Worm (Caenorhabditis elegans) whole organism, young adult: Measurements from ENCODE around the gene ppk-2.

ENCODE experiments used
- C06A6.2 ChIP-seq: fragments of 200-800 bp; sonication (Bioruptor generic); conservative IDR thresholded peaks from 2 replicates; pipeline ENCODE4 v1.3.6; 2022; ENCODE audit warnings: missing genetic modification characterization, missing compliant biosample characterization
- F37B4.10 ChIP-seq: fragments of 200-800 bp; sonication (Bioruptor generic); IDR thresholded peaks from 2 replicates; pipeline ENCODE4 v1.3.6; 2022; ENCODE audit warnings: missing genetic modification characterization, missing compliant biosample characterization
- F55B11.4 ChIP-seq: sonication (generic microtip); optimal IDR thresholded peaks from 2 replicates; lab custom pipeline; 2016; ENCODE audit warnings: missing compliant biosample characterization, missing genetic modification characterization, borderline replicate concordance; ENCODE audit not compliant: insufficient read depth
- Y79H2A.3 ChIP-seq: fragments of 200-800 bp; sonication (Bioruptor generic); conservative IDR thresholded peaks from 2 replicates; pipeline ENCODE4 v1.3.6; 2022; ENCODE audit warnings: missing genetic modification reagents, missing genetic modification characterization, missing compliant biosample characterization
- ZK185.1 ChIP-seq: sonication (generic microtip); optimal IDR thresholded peaks from 2 replicates; lab custom pipeline; 2016; ENCODE audit warnings: mild to moderate bottlenecking, missing genetic modification characterization, missing compliant biosample characterization; ENCODE audit not compliant: poor library complexity, severe bottlenecking
- akir-1 ChIP-seq: fragments of 200-800 bp; sonication (Bioruptor generic); optimal IDR thresholded peaks from 2 replicates; lab custom pipeline; 2018; ENCODE audit warnings: mild to moderate bottlenecking, missing genetic modification characterization, moderate library complexity, missing compliant biosample characterization
- ama-1 ChIP-seq, 3 experiments: fragments of 150-350 bp in 1 of 3; sonication (generic microtip) in 2 of 3; optimal IDR thresholded peaks; 2 replicates each; lab custom pipeline; 2014 to 2018; ENCODE audit warnings: missing biosample characterization in 2 of 3, missing genetic modification characterization in 2 of 3, missing genetic modification reagents in 2 of 3
- attf-3 ChIP-seq: fragments of 200-800 bp; sonication (Bioruptor generic); conservative IDR thresholded peaks from 2 replicates; pipeline ENCODE4 v1.3.6; 2022; ENCODE audit warnings: missing genetic modification reagents, missing genetic modification characterization, missing compliant biosample characterization
- bed-1 ChIP-seq: fragments of 200-800 bp; sonication (Bioruptor generic); IDR thresholded peaks from 2 replicates; pipeline ENCODE4 v1.3.6; 2022; ENCODE audit warnings: missing genetic modification reagents, missing genetic modification characterization, missing compliant biosample characterization
- bed-2 ChIP-seq: fragments of 200-800 bp; sonication (Bioruptor generic); IDR thresholded peaks from 2 replicates; pipeline ENCODE4 v1.3.6; 2022; ENCODE audit warnings: missing genetic modification reagents, missing genetic modification characterization, missing compliant biosample characterization
- ccch-3 ChIP-seq: fragments of 200-800 bp; sonication (Bioruptor generic); optimal IDR thresholded peaks from 2 replicates; lab custom pipeline; 2018; ENCODE audit warnings: mild to moderate bottlenecking, missing genetic modification characterization, missing compliant biosample characterization
- cebp-2 ChIP-seq: fragments of 200-800 bp; sonication (Bioruptor generic); IDR thresholded peaks from 2 replicates; pipeline ENCODE4 v1.3.6; 2022; ENCODE audit warnings: missing genetic modification characterization, missing compliant biosample characterization
- ceh-100 ChIP-seq: fragments of 200-800 bp; sonication (Bioruptor generic); IDR thresholded peaks from 2 replicates; pipeline ENCODE4 v1.3.6; 2022; ENCODE audit warnings: missing genetic modification reagents, missing genetic modification characterization, missing compliant biosample characterization
- ceh-79 ChIP-seq: sonication (generic microtip); optimal IDR thresholded peaks from 2 replicates; lab custom pipeline; 2017; ENCODE audit warnings: mild to moderate bottlenecking, missing genetic modification characterization, missing compliant biosample characterization
- efl-1 ChIP-seq: fragments of 150-350 bp; optimal IDR thresholded peaks from 2 replicates; lab custom pipeline; 2014; ENCODE audit warnings: missing biosample characterization, missing genetic modification reagents, missing genetic modification characterization
- egl-18 ChIP-seq: fragments of 200-800 bp; sonication (Bioruptor generic); IDR thresholded peaks from 2 replicates; pipeline ENCODE4 v1.3.6; 2022; ENCODE audit warnings: missing genetic modification reagents, missing genetic modification characterization, missing compliant biosample characterization
- him-1 ChIP-seq: sonication (generic microtip); optimal IDR thresholded peaks from 2 replicates; lab custom pipeline; 2016; ENCODE audit warnings: missing genotype, missing genetic modification reagents, missing genetic modification characterization, missing compliant biosample characterization
- hmg-20 ChIP-seq: fragments of 200-800 bp; sonication (Bioruptor generic); IDR thresholded peaks from 2 replicates; pipeline ENCODE4 v1.3.6; 2022; ENCODE audit warnings: missing genetic modification reagents, missing genetic modification characterization, missing compliant biosample characterization
- lin-54 ChIP-seq: fragments of 200-800 bp; sonication (Bioruptor generic); optimal IDR thresholded peaks from 2 replicates; lab custom pipeline; 2018; ENCODE audit warnings: mild to moderate bottlenecking, missing genetic modification characterization, missing compliant biosample characterization
- lsy-27 ChIP-seq: sonication (generic microtip); optimal IDR thresholded peaks from 2 replicates; lab custom pipeline; 2017; ENCODE audit warnings: missing genetic modification characterization, mild to moderate bottlenecking, missing compliant biosample characterization, antibody characterized with exemption, missing genotype, borderline replicate concordance; ENCODE audit not compliant: insufficient read depth
- madf-3 ChIP-seq: fragments of 200-800 bp; sonication (Bioruptor generic); IDR thresholded peaks from 2 replicates; pipeline ENCODE4 v1.3.6; 2022; ENCODE audit warnings: missing genetic modification reagents, missing genetic modification characterization, missing compliant biosample characterization
- madf-8 ChIP-seq: fragments of 200-800 bp; sonication (Bioruptor generic); conservative IDR thresholded peaks from 2 replicates; pipeline ENCODE4 v1.3.6; 2022; ENCODE audit warnings: missing genetic modification reagents, missing genetic modification characterization, missing compliant biosample characterization
- mel-28 ChIP-seq: sonication (generic microtip); optimal IDR thresholded peaks from 2 replicates; lab custom pipeline; 2016; ENCODE audit warnings: borderline replicate concordance, mild to moderate bottlenecking, missing genetic modification characterization, missing compliant biosample characterization
- nhr-80 ChIP-seq: sonication (generic microtip); optimal IDR thresholded peaks from 2 replicates; lab custom pipeline; 2016; ENCODE audit warnings: missing genetic modification characterization, missing compliant biosample characterization
- pbrm-1 ChIP-seq: fragments of 200-800 bp; sonication (Bioruptor generic); IDR thresholded peaks from 2 replicates; pipeline ENCODE4 v1.3.6; 2022; ENCODE audit warnings: missing genetic modification reagents, missing genetic modification characterization, missing compliant biosample characterization
- rec-8 ChIP-seq, 2 experiments: sonication (generic microtip); optimal IDR thresholded peaks; 2 replicates each; lab custom pipeline; 2016; ENCODE audit warnings: mild to moderate bottlenecking in 2 of 2, missing genetic modification characterization in 2 of 2, missing genetic modification reagents in 2 of 2, missing genotype in 2 of 2, missing biosample characterization in 1 of 2, missing compliant biosample characterization in 1 of 2, moderate library complexity in 1 of 2
- sdz-38 ChIP-seq: sonication (generic microtip); optimal IDR thresholded peaks from 2 replicates; lab custom pipeline; 2016; ENCODE audit warnings: missing genotype, missing genetic modification characterization, missing compliant biosample characterization
- snpc-4 ChIP-seq, 5 experiments: fragments of 150-350 bp in 1 of 5; sonication (generic microtip) in 4 of 5; optimal IDR thresholded peaks; 2 replicates each; lab custom pipeline; 2014 to 2018; ENCODE audit warnings: missing genetic modification characterization in 5 of 5, missing biosample characterization in 3 of 5, antibody characterized with exemption in 2 of 5, mild to moderate bottlenecking in 2 of 5, missing compliant biosample characterization in 2 of 5, missing genotype in 2 of 5, moderate library complexity in 2 of 5, missing genetic modification reagents in 1 of 5
- tbp1 ChIP-seq: fragments of 200-800 bp; sonication (Bioruptor generic); optimal IDR thresholded peaks from 2 replicates; lab custom pipeline; 2018; ENCODE audit warnings: mild to moderate bottlenecking, missing genetic modification characterization, missing compliant biosample characterization
- unc-130 ChIP-seq: sonication (generic microtip); optimal IDR thresholded peaks from 2 replicates; lab custom pipeline; 2016; ENCODE audit warnings: missing genetic modification reagents, missing genetic modification characterization, missing compliant biosample characterization
- xnd-1 ChIP-seq: sonication (generic microtip); optimal IDR thresholded peaks from 2 replicates; lab custom pipeline; 2016; ENCODE audit warnings: missing genotype, missing genetic modification reagents, missing genetic modification characterization, missing compliant biosample characterization
- ztf-3 ChIP-seq: fragments of 200-800 bp; sonication (Bioruptor generic); optimal IDR thresholded peaks from 2 replicates; lab custom pipeline; 2018; ENCODE audit warnings: mild to moderate bottlenecking, missing genetic modification characterization, missing compliant biosample characterization

The ppk-2 gene

DNA sequence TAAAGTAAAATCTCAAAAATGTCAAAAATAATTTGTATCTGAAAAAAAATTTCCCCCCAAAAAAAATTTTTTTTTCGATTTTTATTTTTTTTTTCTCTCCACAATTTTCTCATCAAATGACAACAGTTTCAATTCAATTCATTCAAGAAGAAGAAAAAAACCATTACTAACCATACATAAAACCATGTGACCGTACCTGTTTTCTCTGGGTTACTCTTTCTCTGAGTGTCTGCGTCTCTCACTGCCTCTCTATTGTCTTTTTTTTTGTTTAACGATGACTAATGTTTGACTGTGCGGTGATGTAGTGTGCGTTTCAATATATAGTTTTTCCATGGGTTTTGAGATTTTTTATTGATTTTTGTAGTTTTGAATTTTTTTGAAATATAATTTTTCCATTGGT, 11.4 kb upstream of the ppk-2 start (continued):
- TF ChIP-seq lin-54 (GFP tag; lab: Kevin White, UChicago) (peak; percentile 7), ccch-3 (GFP tag; lab: Kevin White, UChicago) (no peak), C06A6.2 (GFP tag; lab: Robert Waterston, UW) (no peak), bed-2 (GFP tag; lab: Robert Waterston, UW) (no peak)

DNA sequence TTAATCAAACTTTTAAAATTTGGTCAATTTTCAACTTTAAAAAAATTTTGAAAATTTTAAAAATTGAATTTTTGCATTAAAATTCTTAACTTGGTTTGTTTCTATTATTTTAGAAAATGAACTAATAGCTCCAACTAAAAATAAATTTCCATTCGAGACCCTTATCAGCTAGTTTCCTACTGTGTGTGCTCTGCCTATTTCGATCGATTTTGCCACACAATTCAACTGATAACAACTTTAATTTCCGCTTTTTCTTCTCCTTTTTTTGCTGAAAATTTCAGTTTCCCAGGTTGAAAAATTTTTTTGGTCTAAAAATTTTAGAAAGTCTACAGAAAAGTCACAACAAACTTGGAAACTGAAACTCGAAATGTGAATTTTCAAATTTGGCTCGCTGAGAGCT, 10.7 kb upstream of the ppk-2 start:
- TF ChIP-seq nhr-80 (peak; percentile 30), egl-18 (GFP tag; lab: Robert Waterston, UW) (no peak), mel-28 (no peak)

DNA sequence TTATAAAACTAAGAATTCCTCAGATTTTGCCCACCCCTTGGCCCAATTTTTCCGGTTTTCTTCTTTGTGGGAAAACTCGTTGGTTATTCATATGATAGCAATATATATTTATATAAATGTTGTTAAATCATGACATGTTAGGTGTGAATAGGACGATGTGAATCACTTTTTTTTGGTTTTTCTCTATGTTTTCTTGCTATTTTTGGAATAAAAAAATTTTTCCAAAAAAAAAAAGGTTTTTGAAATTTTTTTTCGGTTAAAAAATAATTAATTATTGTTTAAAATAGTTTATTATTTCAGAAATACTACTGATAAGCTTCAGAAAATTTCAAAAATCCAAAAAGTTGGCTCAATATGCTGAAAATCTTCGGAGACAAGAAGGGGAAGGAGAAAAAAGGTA, 9.7 kb upstream of the ppk-2 start, which contains the start of gene Y48G9A.9:
TSS of gene Y48G9A.9 (plus strand) at position 301 of the 400 bp plus-strand sequence.
- TF ChIP-seq F37B4.10 (GFP tag; lab: Robert Waterston, UW) = no peak
- TF ChIP-seq attf-3 (GFP tag; lab: Robert Waterston, UW) = no peak
- no peak for TF ChIP-seq mel-28
- no peak for TF ChIP-seq madf-8 (GFP tag; lab: Robert Waterston, UW)
- no peak for TF ChIP-seq rec-8 (tag; optimal IDR thresholded peaks at IDR 0.05; lab: Kevin White, UChicago)
- TF ChIP-seq F55B11.4 (tag; lab: Kevin White, UChicago) = no peak
- no peak for TF ChIP-seq lsy-27 (tag; lab: Kevin White, UChicago)
- TF ChIP-seq ztf-3 (GFP tag; lab: Kevin White, UChicago) = no peak
- no peak for TF ChIP-seq madf-3 (GFP tag; lab: Robert Waterston, UW)
- TF ChIP-seq ZK185.1 (tag; lab: Kevin White, UChicago) = no peak
- no peak for TF ChIP-seq him-1 (tag; lab: Kevin White, UChicago)
- TF ChIP-seq efl-1 (GFP tag; lab: Kevin White, UChicago) = no peak
- no peak for TF ChIP-seq xnd-1 (tag; lab: Kevin White, UChicago)

DNA sequence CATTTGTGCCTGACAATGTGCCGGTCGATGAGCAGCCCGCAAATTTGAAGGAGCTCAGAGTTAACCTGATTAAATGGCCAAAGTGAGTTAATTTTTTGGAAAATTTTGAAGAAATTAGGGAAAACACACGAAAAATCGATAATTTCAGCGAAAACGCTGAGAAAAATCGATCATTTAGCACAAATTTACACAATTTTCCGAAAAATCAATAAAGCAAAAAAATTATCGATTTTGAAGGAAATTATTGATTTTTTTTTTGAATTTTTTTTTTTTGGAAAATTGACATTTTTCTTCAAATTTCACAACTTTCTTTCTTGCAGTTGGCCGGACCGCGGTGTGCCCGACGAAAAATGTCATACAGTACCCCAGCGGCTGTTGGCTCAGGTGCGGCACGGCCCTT, 3.9 kb upstream of the ppk-2 start:
- TF ChIP-seq hmg-20 = no peak
- no peak for TF ChIP-seq ceh-100 (GFP tag; lab: Robert Waterston, UW)
- no peak for TF ChIP-seq xnd-1 (tag; lab: Kevin White, UChicago)
- TF ChIP-seq akir-1 (GFP tag; lab: Kevin White, UChicago) = no peak
- TF ChIP-seq bed-1 (GFP tag; lab: Robert Waterston, UW) = no peak
- TF ChIP-seq unc-130 (GFP tag; lab: Kevin White, UChicago) = no peak
- no peak for TF ChIP-seq snpc-4 (GFP tag; optimal IDR thresholded peaks at IDR 0.05; lab: Kevin White, UChicago)
- TF ChIP-seq snpc-4 (tag; optimal IDR thresholded peaks at IDR 0.05; lab: Kevin White, UChicago) = no peak
- no peak for TF ChIP-seq efl-1 (GFP tag; lab: Kevin White, UChicago)
- no peak for TF ChIP-seq sdz-38 (tag; lab: Kevin White, UChicago)
- no peak for TF ChIP-seq pbrm-1 (GFP tag; lab: Robert Waterston, UW)
- no peak for TF ChIP-seq ceh-79
- TF ChIP-seq tbp1 (GFP tag; lab: Kevin White, UChicago) = no peak
- no peak for TF ChIP-seq ama-1 (optimal IDR thresholded peaks at IDR 0.05; lab: Kevin White, UChicago)
- no peak for TF ChIP-seq ama-1 (GFP tag; optimal IDR thresholded peaks at IDR 0.05; lab: Kevin White, UChicago)
- no peak for TF ChIP-seq Y79H2A.3 (GFP tag; lab: Robert Waterston, UW)
- TF ChIP-seq cebp-2 = no peak
